Worm (Caenorhabditis elegans) whole organism, L3 larva: Measurements from ENCODE around the gene srbc-58.

Source experiments
- R02D3.7 ChIP-seq: fragments of 150-350 bp; optimal IDR thresholded peaks from 2 replicates; lab custom pipeline; 2014; ENCODE audit warnings: missing biosample characterization, missing genetic modification characterization
- aly-2 ChIP-seq: fragments of 150-350 bp; optimal IDR thresholded peaks from 2 replicates; lab custom pipeline; 2014; ENCODE audit warnings: missing biosample characterization, missing genetic modification characterization
- ama-1 ChIP-seq: fragments of 150-350 bp; optimal IDR thresholded peaks from 2 replicates; lab custom pipeline; 2018
- ceh-82 ChIP-seq: fragments of 150-350 bp; optimal IDR thresholded peaks from 2 replicates; lab custom pipeline; 2014; ENCODE audit warnings: missing biosample characterization, missing genetic modification characterization
- daf-12 ChIP-seq: fragments of 150-350 bp; optimal IDR thresholded peaks from 2 replicates; lab custom pipeline; 2014; ENCODE audit warnings: missing biosample characterization, missing genetic modification reagents, missing genetic modification characterization
- egl-27 ChIP-seq: sonication (generic microtip); optimal IDR thresholded peaks from 4 replicates; lab custom pipeline; 2017; ENCODE audit warnings: missing biosample characterization, missing genetic modification reagents, missing genetic modification characterization
- egl-5 ChIP-seq: fragments of 150-350 bp; optimal IDR thresholded peaks from 2 replicates; lab custom pipeline; 2017; ENCODE audit warnings: missing biosample characterization, missing genetic modification reagents, missing genetic modification characterization, inconsistent platforms
- elt-1 ChIP-seq: fragments of 150-350 bp; optimal IDR thresholded peaks from 2 replicates; lab custom pipeline; 2014; ENCODE audit warnings: missing biosample characterization, missing genetic modification characterization
- elt-2 ChIP-seq: sonication (generic microtip); optimal IDR thresholded peaks from 2 replicates; lab custom pipeline; 2016; ENCODE audit warnings: missing genetic modification reagents, mild to moderate bottlenecking, missing genetic modification characterization, missing compliant biosample characterization
- elt-3 ChIP-seq, 3 experiments: fragments of 150-350 bp in 1 of 3; sonication (generic microtip) in 2 of 3; optimal IDR thresholded peaks; 2 replicates in 2 of 3; 4 replicates in 1 of 3; lab custom pipeline; 2014 to 2017; ENCODE audit warnings: missing biosample characterization in 3 of 3, missing genetic modification characterization in 3 of 3
- eor-1 ChIP-seq, 2 experiments: fragments of 150-350 bp; optimal IDR thresholded peaks; 2 replicates each; lab custom pipeline; 2014 to 2018; ENCODE audit warnings: missing biosample characterization in 2 of 2, missing genetic modification characterization in 2 of 2
- fkh-2 ChIP-seq: fragments of 150-350 bp; optimal IDR thresholded peaks from 2 replicates; lab custom pipeline; 2014; ENCODE audit warnings: missing biosample characterization, missing genetic modification reagents, missing genetic modification characterization
- fos-1 ChIP-seq: fragments of 150-350 bp; optimal IDR thresholded peaks from 2 replicates; lab custom pipeline; 2014; ENCODE audit warnings: missing biosample characterization, missing genetic modification characterization
- hmg-11 ChIP-seq: sonication (generic microtip); optimal IDR thresholded peaks from 2 replicates; lab custom pipeline; 2016; ENCODE audit warnings: missing genetic modification characterization, missing compliant biosample characterization
- lin-15B ChIP-seq: fragments of 150-350 bp; optimal IDR thresholded peaks from 2 replicates; lab custom pipeline; 2014; ENCODE audit warnings: missing biosample characterization, missing genetic modification characterization
- mml-1 ChIP-seq: fragments of 150-350 bp; sonication (generic microtip); optimal IDR thresholded peaks from 3 replicates; lab custom pipeline; 2014; ENCODE audit warnings: missing biosample characterization, missing genetic modification characterization
- nhr-12 ChIP-seq: fragments of 150-350 bp; optimal IDR thresholded peaks from 2 replicates; lab custom pipeline; 2014; ENCODE audit warnings: missing biosample characterization, missing genetic modification characterization
- nhr-23 ChIP-seq: fragments of 150-350 bp; optimal IDR thresholded peaks from 2 replicates; lab custom pipeline; 2014; ENCODE audit warnings: missing biosample characterization, missing genetic modification reagents, missing genetic modification characterization
- nhr-237 ChIP-seq: fragments of 150-350 bp; optimal IDR thresholded peaks from 2 replicates; lab custom pipeline; 2014; ENCODE audit warnings: missing biosample characterization, missing genetic modification characterization
- nhr-25 ChIP-seq: sonication (generic microtip); optimal IDR thresholded peaks from 2 replicates; lab custom pipeline; 2017; ENCODE audit warnings: missing biosample characterization, missing genetic modification characterization
- nhr-28 ChIP-seq: fragments of 150-350 bp; optimal IDR thresholded peaks from 2 replicates; lab custom pipeline; 2014; ENCODE audit warnings: missing biosample characterization, missing genetic modification characterization
- nhr-43 ChIP-seq: sonication (generic microtip); optimal IDR thresholded peaks from 2 replicates; lab custom pipeline; 2016; ENCODE audit warnings: mild to moderate bottlenecking, missing genetic modification characterization, missing compliant biosample characterization; ENCODE audit not compliant: poor library complexity, severe bottlenecking
- nhr-67 ChIP-seq: fragments of 150-350 bp; optimal IDR thresholded peaks from 2 replicates; lab custom pipeline; 2014; ENCODE audit warnings: missing biosample characterization, missing genetic modification characterization
- nhr-76 ChIP-seq: fragments of 150-350 bp; sonication (generic microtip); optimal IDR thresholded peaks from 5 replicates; lab custom pipeline; 2014; ENCODE audit warnings: missing biosample characterization, missing genetic modification characterization
- nhr-77 ChIP-seq: fragments of 150-350 bp; optimal IDR thresholded peaks from 2 replicates; lab custom pipeline; 2014; ENCODE audit warnings: missing biosample characterization, missing genetic modification characterization
- pha-4 ChIP-seq: fragments of 150-350 bp; optimal IDR thresholded peaks from 2 replicates; lab custom pipeline; 2014; ENCODE audit warnings: missing biosample characterization, missing genetic modification reagents, missing genetic modification characterization
- skn-1 ChIP-seq: fragments of 150-350 bp; optimal IDR thresholded peaks from 2 replicates; lab custom pipeline; 2014; ENCODE audit warnings: missing biosample characterization, missing genetic modification characterization
- tbx-2 ChIP-seq: sonication (generic microtip); optimal IDR thresholded peaks from 2 replicates; lab custom pipeline; 2016; ENCODE audit warnings: mild to moderate bottlenecking, missing genetic modification characterization, missing compliant biosample characterization
- unc-39 ChIP-seq: sonication (generic microtip); optimal IDR thresholded peaks from 4 replicates; lab custom pipeline; 2017; ENCODE audit warnings: missing biosample characterization, missing genetic modification characterization
- unc-62 ChIP-seq: fragments of 150-350 bp; sonication (generic microtip); optimal IDR thresholded peaks from 4 replicates; lab custom pipeline; 2014; ENCODE audit warnings: missing biosample characterization, missing genetic modification reagents, missing genetic modification characterization
- zag-1 ChIP-seq: fragments of 150-350 bp; optimal IDR thresholded peaks from 2 replicates; lab custom pipeline; 2014; ENCODE audit warnings: missing biosample characterization, missing genetic modification characterization
- ztf-11 ChIP-seq: fragments of 150-350 bp; optimal IDR thresholded peaks from 2 replicates; lab custom pipeline; 2014; ENCODE audit warnings: missing biosample characterization, missing genetic modification characterization
- ztf-4 ChIP-seq: fragments of 150-350 bp; optimal IDR thresholded peaks from 2 replicates; lab custom pipeline; 2014; ENCODE audit warnings: missing biosample characterization, missing genetic modification characterization

srbc-58 gene

DNA sequence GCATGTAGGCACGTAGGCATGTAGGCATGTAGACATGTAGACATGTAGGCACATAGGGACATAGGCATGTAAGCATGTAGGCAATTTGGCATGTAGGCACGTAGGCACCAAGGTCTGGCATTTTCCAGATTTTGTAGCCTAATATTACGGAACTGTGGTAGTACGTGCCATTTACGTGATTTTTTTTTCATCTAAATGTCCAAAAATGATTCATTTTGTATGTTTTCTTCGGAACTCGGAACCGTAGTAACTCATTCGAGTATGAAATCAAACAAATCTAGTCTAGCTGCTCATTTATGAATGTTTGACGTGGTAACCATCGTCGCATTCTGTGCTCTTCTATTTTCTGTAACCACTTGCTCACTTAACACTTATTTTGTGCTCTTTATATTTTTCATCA, 3.5 kb downstream of the srbc-58 start, which contains the start of gene srbc-59:
Gene srbc-59, plus strand, starts transcription at position 301 of the 400 bp plus-strand sequence.
- TF ChIP-seq nhr-77 (tag; lab: Kevin White, UChicago) (no peak), hmg-11 (tag; lab: Kevin White, UChicago) (no peak), mml-1 (tag; lab: Kevin White, UChicago) (no peak), ztf-11 (tag; lab: Kevin White, UChicago) (no peak), ama-1 (lab: Kevin White, UChicago) (no peak), egl-27 (tag; lab: Kevin White, UChicago) (no peak), tbx-2 (no peak), unc-39 (tag; lab: Kevin White, UChicago) (no peak)
- TF ChIP-seq, all 47 proteins: peak for 0

DNA sequence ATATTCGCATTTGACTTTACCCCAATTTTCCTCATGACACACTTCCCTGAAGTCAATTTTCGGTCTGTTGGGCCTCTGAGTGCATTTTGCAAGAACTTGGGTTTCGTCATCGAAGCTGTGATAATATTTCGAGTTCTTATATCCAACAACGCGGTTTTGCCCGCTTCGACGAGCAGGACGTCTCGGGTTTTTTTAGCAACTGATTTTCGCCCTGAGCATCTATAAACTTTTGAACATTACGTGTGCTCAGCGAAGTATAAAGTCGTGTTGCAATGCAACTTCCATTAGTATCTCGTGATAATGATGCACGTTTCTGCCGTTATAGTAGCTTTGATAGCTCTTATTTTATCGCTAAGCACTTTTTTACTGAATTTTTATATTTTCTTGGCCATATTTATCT, 5.2 kb downstream of the srbc-58 start, which contains the start of gene srbc-60:
Gene srbc-60, plus strand, starts transcription at position 301 of the 400 bp plus-strand sequence.
- TF ChIP-seq egl-5 (no peak), nhr-25 (tag; lab: Kevin White, UChicago) (no peak), ztf-11 (tag; lab: Kevin White, UChicago) (no peak), elt-2 (tag; lab: Kevin White, UChicago) (no peak), lin-15B (tag; lab: Kevin White, UChicago) (no peak), nhr-23 (tag; lab: Kevin White, UChicago) (no peak), aly-2 (tag; lab: Kevin White, UChicago) (no peak), nhr-12 (tag; lab: Kevin White, UChicago) (no peak)

DNA sequence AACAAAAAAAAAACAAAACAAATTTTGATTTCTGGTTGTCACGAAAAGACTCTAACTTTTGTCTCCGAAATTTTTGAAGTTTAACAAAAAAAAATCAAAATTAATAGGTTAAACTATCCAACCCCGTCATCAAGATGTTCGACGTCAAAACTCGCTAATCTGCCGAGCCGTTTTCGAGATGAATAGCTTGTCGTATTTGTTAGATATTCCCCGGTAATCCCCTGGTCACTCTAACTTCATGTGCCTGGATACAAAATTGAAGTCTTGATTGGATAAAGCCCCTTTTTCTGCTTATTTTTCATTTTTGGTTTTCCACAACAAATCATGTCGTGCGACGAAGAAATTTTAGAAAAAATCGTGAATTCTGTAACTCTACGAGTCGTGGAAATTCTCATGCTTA, 7.6 kb downstream of the srbc-58 start, which contains the start of gene srab-16:
Gene srab-16, plus strand, starts transcription at position 301 of the 400 bp plus-strand sequence.
- no peak for TF ChIP-seq elt-2 (tag; lab: Kevin White, UChicago)
- no peak for TF ChIP-seq nhr-25 (tag; lab: Kevin White, UChicago)
- TF ChIP-seq, all 47 proteins: peak for 0

DNA sequence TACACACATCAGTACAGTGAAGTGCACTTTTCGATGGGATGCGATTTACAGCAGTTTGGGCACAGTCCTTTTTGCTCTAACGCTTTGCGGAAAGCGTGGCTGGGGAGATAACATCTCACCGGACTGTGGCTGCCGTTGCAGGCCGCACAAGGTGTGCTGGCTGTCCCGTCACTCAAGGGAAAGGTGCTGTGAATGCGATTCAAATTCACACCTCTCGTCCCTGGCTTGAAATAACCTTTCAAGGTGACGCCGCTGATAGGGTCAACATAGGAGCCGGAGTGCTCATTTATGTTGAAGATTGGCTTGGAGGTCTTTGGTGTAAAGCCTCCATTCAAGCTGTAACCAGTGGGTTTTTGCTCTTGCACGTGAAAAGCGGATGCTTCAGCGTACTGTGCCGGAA, 19.3 kb downstream of the srbc-58 start:
- TF ChIP-seq ztf-4 (tag; lab: Kevin White, UChicago) (no peak), daf-12 (no peak), nhr-43 (tag; lab: Kevin White, UChicago) (no peak), fkh-2 (tag; lab: Kevin White, UChicago) (no peak), nhr-237 (tag; lab: Kevin White, UChicago) (no peak), nhr-28 (tag; lab: Kevin White, UChicago) (no peak), ama-1 (lab: Kevin White, UChicago) (no peak), R02D3.7 (tag; lab: Kevin White, UChicago) (no peak), ceh-82 (no peak)

DNA sequence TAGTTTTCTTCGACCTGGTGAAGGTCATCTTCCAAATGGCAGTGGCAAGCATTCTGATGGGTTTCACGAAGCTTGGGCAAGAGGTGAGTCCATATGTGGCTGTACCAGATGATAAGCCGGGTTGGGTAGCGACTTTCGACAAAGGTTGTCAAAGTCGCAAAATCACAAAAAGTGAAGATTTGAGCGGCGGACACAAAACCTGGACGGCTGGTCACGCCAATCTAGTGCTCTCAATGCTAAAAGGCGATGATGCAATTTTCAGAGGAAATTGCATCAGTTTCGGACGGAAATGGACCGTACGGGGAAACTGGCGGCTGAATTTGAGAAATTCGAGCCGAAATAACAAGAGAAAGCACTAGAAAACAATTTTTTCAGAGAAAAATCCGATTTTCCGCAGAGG, 22.4 kb downstream of the srbc-58 start:
- TF ChIP-seq nhr-23 (tag; lab: Kevin White, UChicago) (no peak), unc-39 (tag; lab: Kevin White, UChicago) (no peak), eor-1 (tag; optimal IDR thresholded peaks at IDR 0.05; lab: Kevin White, UChicago) (no peak), fos-1 (tag; lab: Kevin White, UChicago) (no peak), ceh-82 (no peak), pha-4 (tag; lab: Kevin White, UChicago) (no peak), nhr-43 (tag; lab: Kevin White, UChicago) (no peak), nhr-77 (tag; lab: Kevin White, UChicago) (no peak), skn-1 (tag; lab: Kevin White, UChicago) (no peak), nhr-67 (no peak), nhr-76 (tag; lab: Kevin White, UChicago) (no peak), unc-62 (GFP tag; lab: Kevin White, UChicago) (no peak), elt-3 (tag; optimal IDR thresholded peaks at IDR 0.05; lab: Kevin White, UChicago) (no peak)

DNA sequence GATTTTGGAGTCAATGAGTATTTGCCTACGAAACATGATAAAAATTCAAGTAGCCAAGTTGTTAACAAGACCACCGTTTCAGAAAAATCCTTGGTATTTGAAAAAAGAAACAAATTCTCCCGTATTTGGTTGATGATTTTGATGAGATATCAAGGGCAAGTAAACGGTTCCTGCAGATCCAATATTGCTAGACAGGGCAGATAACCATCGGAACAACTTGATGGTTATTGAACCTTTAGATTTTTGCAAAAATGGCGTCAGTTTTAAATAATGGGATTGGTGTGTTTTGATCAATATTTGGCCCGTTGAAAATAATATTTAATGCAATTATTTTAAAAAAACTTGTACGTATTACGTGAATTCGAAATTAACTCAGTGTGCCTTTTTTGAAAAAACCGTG, 25.5 kb downstream of the srbc-58 start:
- TF ChIP-seq elt-1 (peak; percentile 52), zag-1 (tag; lab: Kevin White, UChicago) (no peak)
